Fruit fly (Drosophila melanogaster): ENCODE results near the gene CG12885.

The CG12885 gene

dm6 chr3R:27520415-27520916, at the start of gene CG12885:
TSS of gene CG12885 (plus strand) at chr3R:27520866.
- TF ChIP-seq insv (optimal IDR thresholded peaks at IDR 0.05): no peak
- TF ChIP-seq h (optimal IDR thresholded peaks at IDR 0.05): no peak
- TF ChIP-seq psq (optimal IDR thresholded peaks at IDR 0.05): no peak
- no peak for TF ChIP-seq Myc (optimal IDR thresholded peaks at IDR 0.05)
- no peak for TF ChIP-seq Sin3A (optimal IDR thresholded peaks at IDR 0.05)
- no peak for TF ChIP-seq ttk (optimal IDR thresholded peaks at IDR 0.05)

dm6 chr3R:27477507-27477906, 43.2 kb upstream of the CG12885 start:
- no peak for TF ChIP-seq insv (optimal IDR thresholded peaks at IDR 0.05)
- TF ChIP-seq ttk (optimal IDR thresholded peaks at IDR 0.05): no peak
- TF ChIP-seq h (optimal IDR thresholded peaks at IDR 0.05): no peak
- no peak for TF ChIP-seq Sin3A (optimal IDR thresholded peaks at IDR 0.05)
- no peak for TF ChIP-seq Myc (optimal IDR thresholded peaks at IDR 0.05)
- no peak for TF ChIP-seq psq (optimal IDR thresholded peaks at IDR 0.05)

- TF ChIP-seq insv (optimal IDR thresholded peaks at IDR 0.05) (no peak), Sin3A (optimal IDR thresholded peaks at IDR 0.05) (no peak), psq (optimal IDR thresholded peaks at IDR 0.05) (no peak), ttk (optimal IDR thresholded peaks at IDR 0.05) (no peak), h (optimal IDR thresholded peaks at IDR 0.05) (no peak), Myc (optimal IDR thresholded peaks at IDR 0.05) (no peak)
Observed at dm6 chr3R:27478375-27478774, 42.3 kb upstream of the CG12885 start, which contains the start of gene Cyp6a18. TSS of gene Cyp6a18 (plus strand) at chr3R:27478675.

dm6 chr3R:27487627-27488026, 33.0 kb upstream of the CG12885 start, which contains the start of gene Gr98a:
TSS of gene Gr98a (plus strand) at chr3R:27487927.
- TF ChIP-seq ttk (optimal IDR thresholded peaks at IDR 0.05) (no peak), h (optimal IDR thresholded peaks at IDR 0.05) (no peak), Myc (optimal IDR thresholded peaks at IDR 0.05) (no peak), Sin3A (optimal IDR thresholded peaks at IDR 0.05) (no peak), psq (optimal IDR thresholded peaks at IDR 0.05) (no peak), insv (optimal IDR thresholded peaks at IDR 0.05) (no peak)

- TF ChIP-seq Myc (optimal IDR thresholded peaks at IDR 0.05) (no peak), Sin3A (optimal IDR thresholded peaks at IDR 0.05) (no peak), ttk (optimal IDR thresholded peaks at IDR 0.05) (no peak), h (optimal IDR thresholded peaks at IDR 0.05) (no peak)
Observed at dm6 chr3R:27497616-27498015, 23.1 kb upstream of the CG12885 start.

dm6 chr3R:27501938-27502337, 18.7 kb upstream of the CG12885 start, which contains the start of gene CG43139:
TSS of gene CG43139 (minus strand) at chr3R:27502025.
- TF ChIP-seq psq (optimal IDR thresholded peaks at IDR 0.05) (no peak), insv (optimal IDR thresholded peaks at IDR 0.05) (no peak), Sin3A (optimal IDR thresholded peaks at IDR 0.05) (no peak), Myc (optimal IDR thresholded peaks at IDR 0.05) (no peak), h (optimal IDR thresholded peaks at IDR 0.05) (no peak), ttk (optimal IDR thresholded peaks at IDR 0.05) (no peak)

- TF ChIP-seq Myc (optimal IDR thresholded peaks at IDR 0.05): no peak
- no peak for TF ChIP-seq ttk (optimal IDR thresholded peaks at IDR 0.05)
- TF ChIP-seq h (optimal IDR thresholded peaks at IDR 0.05): no peak
- no peak for TF ChIP-seq insv (optimal IDR thresholded peaks at IDR 0.05)
- TF ChIP-seq Sin3A (optimal IDR thresholded peaks at IDR 0.05): no peak
- TF ChIP-seq psq (optimal IDR thresholded peaks at IDR 0.05): no peak
Observed at dm6 chr3R:27502856-27503255, 17.8 kb upstream of the CG12885 start, which contains the start of gene CG5402. TSS of gene CG5402 (minus strand) at chr3R:27502956.

dm6 chr3R:27517157-27517556, 3.5 kb upstream of the CG12885 start, which contains the start of gene CG13972:
TSS of gene CG13972 (minus strand) at chr3R:27517257.
- TF ChIP-seq insv (optimal IDR thresholded peaks at IDR 0.05) (no peak), h (optimal IDR thresholded peaks at IDR 0.05) (no peak), ttk (optimal IDR thresholded peaks at IDR 0.05) (no peak)

- TF ChIP-seq insv (optimal IDR thresholded peaks at IDR 0.05) (no peak), psq (optimal IDR thresholded peaks at IDR 0.05) (no peak), ttk (optimal IDR thresholded peaks at IDR 0.05) (no peak), h (optimal IDR thresholded peaks at IDR 0.05) (no peak), Myc (optimal IDR thresholded peaks at IDR 0.05) (no peak), Sin3A (optimal IDR thresholded peaks at IDR 0.05) (no peak)
Observed at dm6 chr3R:27519879-27520278, 787 bp upstream of the CG12885 start.

dm6 chr3R:27533225-27533624, 12.6 kb downstream of the CG12885 start:
- TF ChIP-seq ttk (optimal IDR thresholded peaks at IDR 0.05): no peak
- TF ChIP-seq psq (optimal IDR thresholded peaks at IDR 0.05): no peak
- TF ChIP-seq Sin3A (optimal IDR thresholded peaks at IDR 0.05): no peak
- no peak for TF ChIP-seq insv (optimal IDR thresholded peaks at IDR 0.05)
- TF ChIP-seq h (optimal IDR thresholded peaks at IDR 0.05): no peak
- TF ChIP-seq Myc (optimal IDR thresholded peaks at IDR 0.05): no peak

- TF ChIP-seq Myc (optimal IDR thresholded peaks at IDR 0.05) (no peak), psq (optimal IDR thresholded peaks at IDR 0.05) (no peak), insv (optimal IDR thresholded peaks at IDR 0.05) (no peak), Sin3A (optimal IDR thresholded peaks at IDR 0.05) (no peak), ttk (optimal IDR thresholded peaks at IDR 0.05) (no peak), h (optimal IDR thresholded peaks at IDR 0.05) (no peak)
Observed at dm6 chr3R:27542197-27542596, 21.5 kb downstream of the CG12885 start, which contains the start of gene Gr98b. TSS of gene Gr98b (plus strand) at chr3R:27542497.

dm6 chr3R:27544143-27544542, 23.5 kb downstream of the CG12885 start, which contains the start of gene Gr98c:
TSS of gene Gr98c (plus strand) at chr3R:27544443.
- TF ChIP-seq ttk (optimal IDR thresholded peaks at IDR 0.05): no peak
- TF ChIP-seq Sin3A (optimal IDR thresholded peaks at IDR 0.05): no peak
- TF ChIP-seq h (optimal IDR thresholded peaks at IDR 0.05): no peak
- no peak for TF ChIP-seq psq (optimal IDR thresholded peaks at IDR 0.05)
- TF ChIP-seq Myc (optimal IDR thresholded peaks at IDR 0.05): no peak
- TF ChIP-seq insv (optimal IDR thresholded peaks at IDR 0.05): no peak

dm6 chr3R:27545752-27546151, 25.1 kb downstream of the CG12885 start, which contains the start of gene Gr98d:
TSS of gene Gr98d (plus strand) at chr3R:27546052.
- TF ChIP-seq Sin3A (optimal IDR thresholded peaks at IDR 0.05) (no peak), Myc (optimal IDR thresholded peaks at IDR 0.05) (no peak), psq (optimal IDR thresholded peaks at IDR 0.05) (no peak), ttk (optimal IDR thresholded peaks at IDR 0.05) (no peak), insv (optimal IDR thresholded peaks at IDR 0.05) (no peak), h (optimal IDR thresholded peaks at IDR 0.05) (no peak)

Measured in Kc167 (cell line).